Worm (Caenorhabditis elegans) whole organism, L1 larva: ENCODE measurements around the gene F13A2.9.

Experiments used
- aha-1 ChIP-seq: fragments of 150-350 bp; optimal IDR thresholded peaks from 2 replicates; lab custom pipeline; 2014; ENCODE audit warnings: missing biosample characterization, missing genetic modification characterization
- dpl-1 ChIP-seq, 3 experiments: fragments of 150-350 bp in 2 of 3; sonication (generic microtip) in 1 of 3; optimal IDR thresholded peaks; 2 replicates each; lab custom pipeline; 2014 to 2017; ENCODE audit warnings: missing biosample characterization in 3 of 3, missing genetic modification characterization in 3 of 3, missing genetic modification reagents in 3 of 3
- lin-15B ChIP-seq: fragments of 150-350 bp; sonication (generic microtip); optimal IDR thresholded peaks from 3 replicates; lab custom pipeline; 2014; ENCODE audit warnings: missing biosample characterization, missing genetic modification characterization
- lin-39 ChIP-seq: fragments of 150-350 bp; optimal IDR thresholded peaks from 2 replicates; lab custom pipeline; 2014; ENCODE audit warnings: missing biosample characterization, missing genetic modification reagents, missing genetic modification characterization
- mdl-1 ChIP-seq, 2 experiments: fragments of 150-350 bp; optimal IDR thresholded peaks; 2 replicates each; lab custom pipeline; 2014 to 2017; ENCODE audit warnings: missing biosample characterization in 2 of 2, missing genetic modification characterization in 2 of 2, inconsistent platforms in 1 of 2
- mep-1 ChIP-seq: fragments of 150-350 bp; optimal IDR thresholded peaks from 2 replicates; lab custom pipeline; 2014; ENCODE audit warnings: missing biosample characterization, missing genetic modification characterization
- nhr-12 ChIP-seq: sonication (generic microtip); optimal IDR thresholded peaks from 2 replicates; lab custom pipeline; 2017; ENCODE audit warnings: missing biosample characterization, missing genetic modification characterization
- nhr-20 ChIP-seq: sonication (generic microtip); optimal IDR thresholded peaks from 2 replicates; lab custom pipeline; 2016; ENCODE audit warnings: mild to moderate bottlenecking, missing genetic modification characterization, missing compliant biosample characterization
- nhr-237 ChIP-seq: fragments of 150-350 bp; optimal IDR thresholded peaks from 2 replicates; lab custom pipeline; 2014; ENCODE audit warnings: missing biosample characterization, missing genetic modification characterization
- nhr-28 ChIP-seq: fragments of 150-350 bp; optimal IDR thresholded peaks from 2 replicates; lab custom pipeline; 2014; ENCODE audit warnings: missing biosample characterization, missing genetic modification characterization
- nhr-90 ChIP-seq: sonication (generic microtip); optimal IDR thresholded peaks from 2 replicates; lab custom pipeline; 2016; ENCODE audit warnings: mild to moderate bottlenecking, missing genetic modification characterization, missing compliant biosample characterization; ENCODE audit not compliant: poor library complexity
- unc-98 ChIP-seq: fragments of 200-800 bp; sonication (Bioruptor generic); IDR thresholded peaks from 2 replicates; pipeline ENCODE4 v1.3.6; 2022; ENCODE audit warnings: missing genetic modification characterization, missing compliant biosample characterization
- zag-1 ChIP-seq: fragments of 150-350 bp; optimal IDR thresholded peaks from 2 replicates; lab custom pipeline; 2014; ENCODE audit warnings: missing biosample characterization, missing genetic modification characterization
- ztf-11 ChIP-seq, 2 experiments: sonication (generic microtip); optimal IDR thresholded peaks; 2 replicates each; lab custom pipeline; 2016 to 2017; ENCODE audit warnings: missing genetic modification characterization in 2 of 2, missing biosample characterization in 1 of 2, missing compliant biosample characterization in 1 of 2

DNA sequence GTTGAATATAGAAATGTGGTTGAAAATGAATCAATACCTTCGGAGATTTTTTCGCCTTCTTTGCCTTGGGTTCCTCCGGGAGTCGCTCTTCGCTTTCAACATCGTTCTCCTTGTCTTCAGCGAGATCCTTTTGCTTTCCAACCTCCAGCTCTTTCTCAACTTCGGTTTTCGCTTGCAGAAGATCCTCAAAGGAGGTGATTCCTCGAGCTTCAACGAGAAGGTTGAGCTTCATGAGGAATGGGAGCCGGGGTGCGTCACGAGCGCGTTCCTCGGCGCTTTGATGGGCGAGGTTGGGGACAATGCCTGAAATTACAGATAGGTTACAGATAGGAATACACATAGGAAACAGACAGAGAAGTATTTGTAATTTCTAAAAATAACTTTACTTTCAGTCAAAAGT, 11.6 kb upstream of the F13A2.9 start:
- TF ChIP-seq unc-98 (GFP tag; lab: Robert Waterston, UW) (no peak), nhr-12 (tag; lab: Kevin White, UChicago) (no peak), nhr-90 (tag; lab: Kevin White, UChicago) (no peak), nhr-237 (tag; lab: Kevin White, UChicago) (no peak), zag-1 (tag; lab: Kevin White, UChicago) (no peak), aha-1 (no peak), ztf-11 (tag; optimal IDR thresholded peaks at IDR 0.05; lab: Kevin White, UChicago) (no peak), nhr-28 (tag; lab: Kevin White, UChicago) (no peak), lin-39 (tag; lab: Kevin White, UChicago) (no peak), mdl-1 (tag; optimal IDR thresholded peaks at IDR 0.05; lab: Kevin White, UChicago) (no peak), nhr-20 (no peak), lin-15B (tag; lab: Kevin White, UChicago) (no peak), mep-1 (no peak), dpl-1 (GFP tag; optimal IDR thresholded peaks at IDR 0.05; lab: Kevin White, UChicago) (no peak)
